Worm (Caenorhabditis elegans) whole organism, young adult: ENCODE results near the gene Y66C5A.2.

ENCODE experiments used
- B0035.1 ChIP-seq: sonication (generic microtip); optimal IDR thresholded peaks from 2 replicates; lab custom pipeline; 2016; ENCODE audit warnings: missing genetic modification characterization, mild to moderate bottlenecking, missing compliant biosample characterization, missing genotype, missing genetic modification reagents
- C17E4.6 ChIP-seq: fragments of 200-800 bp; sonication (Bioruptor generic); IDR thresholded peaks from 2 replicates; pipeline ENCODE4 v1.3.6; 2022; ENCODE audit warnings: missing genetic modification reagents, missing genetic modification characterization, missing compliant biosample characterization
- Y56A3A.18 ChIP-seq: fragments of 200-800 bp; sonication (Bioruptor generic); IDR thresholded peaks from 2 replicates; pipeline ENCODE4 v1.3.6; 2022; ENCODE audit warnings: missing genetic modification reagents, missing genetic modification characterization, missing compliant biosample characterization
- attf-6 ChIP-seq: fragments of 200-800 bp; sonication (Bioruptor generic); IDR thresholded peaks from 2 replicates; pipeline ENCODE4 v1.3.6; 2022; ENCODE audit warnings: missing genetic modification reagents, missing genetic modification characterization, missing compliant biosample characterization
- efl-1 ChIP-seq: fragments of 150-350 bp; optimal IDR thresholded peaks from 2 replicates; lab custom pipeline; 2014; ENCODE audit warnings: missing biosample characterization, missing genetic modification reagents, missing genetic modification characterization
- him-1 ChIP-seq: sonication (generic microtip); optimal IDR thresholded peaks from 2 replicates; lab custom pipeline; 2016; ENCODE audit warnings: missing genotype, missing genetic modification reagents, missing genetic modification characterization, missing compliant biosample characterization
- hlh-12 ChIP-seq: sonication (generic microtip); optimal IDR thresholded peaks from 2 replicates; lab custom pipeline; 2016; ENCODE audit warnings: missing genetic modification characterization, missing compliant biosample characterization
- madf-3 ChIP-seq: fragments of 200-800 bp; sonication (Bioruptor generic); IDR thresholded peaks from 2 replicates; pipeline ENCODE4 v1.3.6; 2022; ENCODE audit warnings: missing genetic modification reagents, missing genetic modification characterization, missing compliant biosample characterization
- mcd-1 ChIP-seq: fragments of 200-800 bp; sonication (Bioruptor generic); IDR thresholded peaks from 2 replicates; pipeline ENCODE4 v1.3.6; 2022; ENCODE audit warnings: missing genetic modification reagents, missing genetic modification characterization, missing compliant biosample characterization
- nhr-90 ChIP-seq: sonication (generic microtip); optimal IDR thresholded peaks from 2 replicates; lab custom pipeline; 2016; ENCODE audit warnings: missing genotype, mild to moderate bottlenecking, missing genetic modification characterization, missing compliant biosample characterization
- pha-4 ChIP-seq: fragments of 150-350 bp; sonication (generic microtip); optimal IDR thresholded peaks from 2 replicates; lab custom pipeline; 2014; ENCODE audit warnings: missing biosample characterization, missing genetic modification reagents, missing genetic modification characterization
- snpc-4 ChIP-seq, 5 experiments: fragments of 150-350 bp in 1 of 5; sonication (generic microtip) in 4 of 5; optimal IDR thresholded peaks; 2 replicates each; lab custom pipeline; 2014 to 2018; ENCODE audit warnings: missing genetic modification characterization in 5 of 5, missing biosample characterization in 3 of 5, antibody characterized with exemption in 2 of 5, mild to moderate bottlenecking in 2 of 5, missing compliant biosample characterization in 2 of 5, missing genotype in 2 of 5, moderate library complexity in 2 of 5, missing genetic modification reagents in 1 of 5
- sptf-2 ChIP-seq: fragments of 200-800 bp; sonication (Bioruptor generic); optimal IDR thresholded peaks from 2 replicates; lab custom pipeline; 2018; ENCODE audit warnings: mild to moderate bottlenecking, missing genetic modification characterization, missing compliant biosample characterization
- unc-62 ChIP-seq: fragments of 150-350 bp; optimal IDR thresholded peaks from 2 replicates; lab custom pipeline; 2014; ENCODE audit warnings: missing biosample characterization, missing genetic modification reagents, missing genetic modification characterization

- TF ChIP-seq B0035.1 (tag; lab: Kevin White, UChicago) (no peak), sptf-2 (GFP tag; lab: Kevin White, UChicago) (no peak), unc-62 (no peak), Y56A3A.18 (GFP tag; lab: Robert Waterston, UW) (no peak), attf-6 (GFP tag; lab: Robert Waterston, UW) (no peak), snpc-4 (GFP tag; optimal IDR thresholded peaks at IDR 0.05; lab: Kevin White, UChicago) (no peak), snpc-4 (tag; optimal IDR thresholded peaks at IDR 0.05; lab: Kevin White, UChicago) (no peak), efl-1 (GFP tag; lab: Kevin White, UChicago) (no peak), pha-4 (no peak), nhr-90 (no peak), mcd-1 (no peak), him-1 (tag; lab: Kevin White, UChicago) (no peak), hlh-12 (tag; lab: Kevin White, UChicago) (no peak), madf-3 (GFP tag; lab: Robert Waterston, UW) (no peak), C17E4.6 (GFP tag; lab: Robert Waterston, UW) (no peak)
Measured at ce11 chrX:14444701-14445100, 15.8 kb upstream of the Y66C5A.2 start, which contains the start of gene F23D12.4.
